Worm (Caenorhabditis elegans): ENCODE results near the gene W02B12.16.

W02B12.16 gene

DNA sequence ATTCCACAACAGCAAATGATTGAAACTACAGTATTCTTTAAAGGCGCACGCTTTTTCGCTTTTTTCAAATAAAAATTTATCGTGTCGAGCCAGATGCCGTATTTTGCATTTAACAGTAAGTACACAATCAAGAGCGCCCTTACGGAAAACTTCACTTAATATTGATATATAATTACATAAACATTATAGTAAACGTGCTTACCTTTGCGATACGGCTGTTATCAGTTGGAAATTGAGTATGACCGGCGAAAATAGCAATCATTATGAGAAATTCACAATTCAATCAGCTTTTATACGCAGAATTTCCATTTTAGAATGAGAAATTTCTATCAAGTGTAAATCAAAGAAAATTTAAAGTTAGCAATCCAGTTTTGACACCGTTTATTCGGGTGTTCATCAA is 23.9 kb upstream of the W02B12.16 start, which contains the start of gene B0334.20:
TSS of gene B0334.20 (minus strand) at position 262 of the 400 bp plus-strand sequence.
- TF ChIP-seq ceh-32 (tag; optimal IDR thresholded peaks at IDR 0.05; ENCODE audit: poor library complexity) (no peak), F10B5.3 (tag; optimal IDR thresholded peaks at IDR 0.05) (no peak), php-3 (GFP tag; IDR thresholded peaks at IDR 0.05) (peak; percentile 42; the same call in 1 of the 2 replicates), pqm-1 (tag; optimal IDR thresholded peaks at IDR 0.05) (peak; percentile 46), nhr-28 (tag; optimal IDR thresholded peaks at IDR 0.05) (peak; percentile 81), ama-1 (optimal IDR thresholded peaks at IDR 0.05) (no peak), daf-19 (GFP tag; conservative IDR thresholded peaks at IDR 0.05) (no peak), daf-16 (GFP tag; optimal IDR thresholded peaks at IDR 0.05) (no peak), daf-16 (tag; optimal IDR thresholded peaks at IDR 0.05) (peak; percentile 62)

DNA sequence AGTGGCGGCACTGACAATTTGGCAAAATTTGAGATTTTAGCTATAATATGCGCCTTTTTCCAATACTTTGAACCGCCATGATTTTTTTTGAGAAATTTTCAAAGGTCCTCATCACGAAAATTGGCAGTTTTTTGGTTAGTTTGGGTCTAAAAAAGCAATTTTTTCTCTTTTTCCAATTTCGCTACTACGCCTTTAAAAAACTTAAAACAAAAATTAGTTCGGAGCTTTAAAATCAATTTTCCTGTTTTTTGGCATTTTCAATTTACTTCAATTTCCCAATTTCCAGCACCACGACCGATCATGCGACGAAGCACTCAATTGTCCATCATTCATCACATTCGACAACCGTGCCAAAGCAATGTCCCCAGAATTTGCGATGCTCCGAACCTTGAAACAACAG is 21.1 kb upstream of the W02B12.16 start, which contains the start of gene B0334.5:
TSS of gene B0334.5 (plus strand) at position 301 of the 400 bp plus-strand sequence.
- TF ChIP-seq daf-16 (GFP tag; optimal IDR thresholded peaks at IDR 0.05), result no peak
- TF ChIP-seq daf-16 (tag; optimal IDR thresholded peaks at IDR 0.05), result no peak
- peak in 1 of 2 experiments; percentile 81 for TF ChIP-seq unc-62 (GFP tag; optimal IDR thresholded peaks at IDR 0.05 in 1 of 2)
- TF ChIP-seq unc-62 (tag; optimal IDR thresholded peaks at IDR 0.05), result no peak

DNA sequence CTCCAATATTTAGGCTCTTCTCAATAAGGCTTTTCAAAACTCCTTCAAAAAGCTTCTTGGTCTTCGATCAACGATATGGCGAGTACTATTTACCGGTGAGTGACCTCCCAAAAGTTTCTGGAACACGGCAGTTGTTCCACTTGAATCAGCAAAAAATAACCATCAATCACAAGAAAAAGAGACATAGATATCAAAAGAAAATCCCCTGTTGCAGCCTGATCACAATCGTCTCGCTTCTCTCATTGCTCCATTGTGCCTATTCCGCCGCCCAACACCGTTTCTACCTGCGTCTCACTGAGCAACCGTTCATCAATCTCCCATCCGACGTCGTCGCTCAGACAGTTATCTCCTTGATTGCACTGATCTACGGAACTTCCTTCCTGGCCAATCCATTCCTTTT is 20.5 kb upstream of the W02B12.16 start, which contains the start of gene emc-5:
TSS of gene emc-5 (plus strand) at position 14 of the 400 bp plus-strand sequence.
- TF ChIP-seq F10B5.3 (tag; optimal IDR thresholded peaks at IDR 0.05), result no peak
- TF ChIP-seq ces-1 (GFP tag; optimal IDR thresholded peaks at IDR 0.05), result no peak
- peak in 1 of 2 experiments; percentile 43 for TF ChIP-seq daf-16 (GFP tag; optimal IDR thresholded peaks at IDR 0.05)
- no peak for TF ChIP-seq daf-16 (tag; optimal IDR thresholded peaks at IDR 0.05)
- peak in 1 of 2 experiments; percentile 15 for TF ChIP-seq lsy-2 (tag; optimal IDR thresholded peaks at IDR 0.05)
- peak; percentile 29 for TF ChIP-seq mes-2 (tag; optimal IDR thresholded peaks at IDR 0.05; ENCODE audit: poor library complexity, severe bottlenecking)
- TF ChIP-seq T20F7.1 (GFP tag; optimal IDR thresholded peaks at IDR 0.05), result no peak

DNA sequence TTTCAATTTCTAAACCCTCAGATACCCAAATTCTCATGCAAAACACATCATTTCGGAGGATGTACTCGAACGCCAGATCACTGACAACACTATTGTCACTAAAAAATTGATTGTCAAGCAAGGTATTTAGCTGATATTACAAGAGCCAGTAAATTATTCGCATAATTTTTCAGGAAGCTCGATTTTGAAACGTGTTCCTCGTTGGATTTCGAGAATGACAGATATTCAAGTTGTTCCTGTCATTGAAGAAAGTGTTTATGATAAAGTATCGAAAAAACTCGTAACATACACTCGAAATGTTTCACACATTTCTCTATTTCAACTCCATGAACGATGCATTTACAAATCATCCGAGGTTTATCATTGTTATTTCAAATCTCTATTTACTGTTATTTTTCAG is 19.5 kb upstream of the W02B12.16 start:
- TF ChIP-seq snpc-4 (tag; optimal IDR thresholded peaks at IDR 0.05) (no peak), ztf-11 (tag; optimal IDR thresholded peaks at IDR 0.05) (no peak), R02D3.7 (tag; optimal IDR thresholded peaks at IDR 0.05) (no peak), saeg-2 (GFP tag; IDR thresholded peaks at IDR 0.05) (no peak), php-3 (GFP tag; IDR thresholded peaks at IDR 0.05) (no peak), unc-130 (GFP tag; optimal IDR thresholded peaks at IDR 0.05) (no peak), aly-2 (tag; optimal IDR thresholded peaks at IDR 0.05) (no peak)

DNA sequence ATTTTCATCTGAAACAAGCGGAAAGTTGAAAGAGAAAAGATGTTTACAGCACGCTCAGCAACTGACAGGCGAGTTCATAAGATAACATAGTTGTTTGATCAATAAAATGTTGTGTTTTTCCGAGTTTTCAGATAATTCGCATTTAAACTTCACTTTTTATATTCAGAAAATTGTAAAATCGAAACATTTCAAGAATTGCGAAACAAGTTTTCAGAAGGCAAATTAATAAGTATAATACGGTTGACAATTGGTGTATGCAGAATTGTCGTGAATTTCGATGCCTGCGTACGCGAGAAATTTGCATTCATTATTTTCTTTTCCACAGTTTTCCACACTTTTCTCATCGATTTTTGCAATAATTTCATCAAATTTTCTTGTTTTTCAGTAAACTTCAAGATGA is 19.0 kb upstream of the W02B12.16 start, which contains the start of the genes ooc-3 and B0334.4:
TSS of gene ooc-3 (minus strand) at position 15 of the 400 bp plus-strand sequence.
TSS of gene B0334.4 (plus strand) at position 386 of the 400 bp plus-strand sequence.
- TF ChIP-seq mes-2 (tag; optimal IDR thresholded peaks at IDR 0.05; ENCODE audit: poor library complexity, severe bottlenecking) (peak; percentile 26), ceh-62 (tag; optimal IDR thresholded peaks at IDR 0.05) (no peak), ceh-28 (tag; optimal IDR thresholded peaks at IDR 0.05) (no peak), dpl-1 (GFP tag; optimal IDR thresholded peaks at IDR 0.05) (peak; percentile 42), lsy-2 (tag; optimal IDR thresholded peaks at IDR 0.05) (peak in 1 of 2 experiments; percentile 94), hlh-30 (tag; optimal IDR thresholded peaks at IDR 0.05; ENCODE audit: insufficient read depth) (peak; percentile 7), daf-16 (GFP tag; optimal IDR thresholded peaks at IDR 0.05) (no peak), daf-16 (tag; optimal IDR thresholded peaks at IDR 0.05) (peak; percentile 64)

DNA sequence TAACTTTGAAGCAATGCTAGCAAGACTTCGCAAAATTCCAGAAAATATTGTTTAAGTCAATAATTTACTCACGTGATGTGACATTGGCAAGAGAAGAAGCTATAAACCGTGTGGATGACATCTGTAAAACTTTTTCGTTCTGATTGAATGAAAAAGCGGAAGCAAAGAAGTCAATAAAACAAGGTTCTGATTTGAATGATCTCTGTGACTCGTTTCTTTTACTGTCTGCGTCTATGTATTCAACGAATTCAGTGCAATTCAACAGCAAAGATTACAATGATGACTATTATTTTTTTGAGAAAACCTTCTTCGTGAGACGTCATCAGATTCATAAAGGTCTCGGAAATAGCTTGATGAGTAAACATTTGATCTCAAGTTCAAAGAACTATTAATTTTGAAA is 16.5 kb upstream of the W02B12.16 start, which contains the start of gene hacl-1:
TSS of gene hacl-1 (minus strand) at position 121 of the 400 bp plus-strand sequence.
- TF ChIP-seq daf-12 (tag; optimal IDR thresholded peaks at IDR 0.05), result no peak
- no peak for TF ChIP-seq duxl-1 (tag; optimal IDR thresholded peaks at IDR 0.05; ENCODE audit: poor library complexity)
- TF ChIP-seq mdt-29 (GFP tag; IDR thresholded peaks at IDR 0.05), result no peak
- TF ChIP-seq egl-27 (tag; optimal IDR thresholded peaks at IDR 0.05), result no peak
- no peak for TF ChIP-seq F49E8.2 (tag; optimal IDR thresholded peaks at IDR 0.05; ENCODE audit: borderline replicate concordance)
- TF ChIP-seq spr-3 (GFP tag; optimal IDR thresholded peaks at IDR 0.05), result no peak
- no peak for TF ChIP-seq zip-11 (GFP tag; IDR thresholded peaks at IDR 0.05)
- TF ChIP-seq arid-1 (GFP tag; conservative IDR thresholded peaks at IDR 0.05), result no peak
- TF ChIP-seq lin-29 (GFP tag; IDR thresholded peaks at IDR 0.05), result no peak
- no peak for TF ChIP-seq Y5F2A.4 (GFP tag; optimal IDR thresholded peaks at IDR 0.05)
- TF ChIP-seq spr-1 (tag; optimal IDR thresholded peaks at IDR 0.05), result no peak
- TF ChIP-seq pqm-1 (tag; optimal IDR thresholded peaks at IDR 0.05), result no peak
- TF ChIP-seq mep-1 (tag; optimal IDR thresholded peaks at IDR 0.05), result peak; percentile 41
- peak; percentile 46 for TF ChIP-seq nhr-28 (tag; optimal IDR thresholded peaks at IDR 0.05)
- 0 out of 2 replicates have a peak, but pooled peaks have one; percentile 7 for TF ChIP-seq hmg-1.1 (GFP tag; IDR thresholded peaks at IDR 0.05)
- TF ChIP-seq hlh-30 (tag; optimal IDR thresholded peaks at IDR 0.05; ENCODE audit: insufficient read depth), result peak; percentile 43
- peak; percentile 71 for TF ChIP-seq dve-1 (tag; optimal IDR thresholded peaks at IDR 0.05; ENCODE audit: insufficient read depth)
- TF ChIP-seq dmd-6 (GFP tag; IDR thresholded peaks at IDR 0.05), result peak; percentile 64
